Worm (Caenorhabditis elegans) whole organism, L4/young adult: Measurements from ENCODE around the gene C06A8.8.

ENCODE experiments used
- W03F9.2 ChIP-seq: fragments of 150-350 bp; optimal IDR thresholded peaks from 2 replicates; lab custom pipeline; 2014; ENCODE audit warnings: missing biosample characterization, missing genetic modification characterization
- dao-5 ChIP-seq: sonication (generic microtip); optimal IDR thresholded peaks from 2 replicates; lab custom pipeline; 2016; ENCODE audit warnings: missing genotype, missing genetic modification characterization, moderate library complexity, missing compliant biosample characterization
- him-1 ChIP-seq: sonication (generic microtip); optimal IDR thresholded peaks from 2 replicates; lab custom pipeline; 2016; ENCODE audit warnings: missing genotype, missing genetic modification reagents, missing genetic modification characterization, missing compliant biosample characterization

The C06A8.8 gene

DNA sequence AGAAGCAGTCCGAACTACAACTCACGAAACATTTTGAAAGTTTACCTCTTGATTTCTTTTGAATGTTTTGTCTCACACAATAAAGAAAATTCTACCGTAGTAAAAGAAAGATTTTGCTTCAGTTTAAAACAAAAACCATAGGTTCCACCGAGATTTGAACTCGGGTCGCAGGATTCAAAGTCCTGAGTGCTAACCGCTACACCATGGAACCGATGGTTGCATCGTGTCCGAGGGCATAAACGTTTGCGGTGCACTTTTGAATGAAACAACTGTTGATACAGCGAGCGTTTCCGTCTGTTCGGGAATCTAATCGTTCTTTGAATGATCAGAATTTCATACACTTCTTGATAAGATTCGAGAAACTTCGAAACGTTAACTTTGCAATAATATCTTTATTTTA, 15.0 kb downstream of the C06A8.8 start:
- TF ChIP-seq W03F9.2 (tag; lab: Kevin White, UChicago) (peak; percentile 32), dao-5 (peak; percentile 38), him-1 (tag; lab: Kevin White, UChicago) (no peak)

ce11 chrII:7755116-7755571, 16.7 kb downstream of the C06A8.8 start, which contains the start of the genes B0228.6 and B0228.1:
B0228.6 (minus strand) TSS chrII:7755166.
B0228.1 (plus strand) TSS chrII:7755343.
- TF ChIP-seq him-1 (tag; lab: Kevin White, UChicago), result no peak
- TF ChIP-seq W03F9.2 (tag; lab: Kevin White, UChicago), result no peak
- TF ChIP-seq dao-5, result no peak

- TF ChIP-seq him-1 (tag; lab: Kevin White, UChicago), result no peak
- no peak for TF ChIP-seq W03F9.2 (tag; lab: Kevin White, UChicago)
- TF ChIP-seq dao-5, result no peak
These were observed 18.3 kb downstream of the C06A8.8 start, which contains the start of gene trx-1 for ce11 chrII:7753500-7753899. trx-1 (minus strand) TSS chrII:7753600.

DNA sequence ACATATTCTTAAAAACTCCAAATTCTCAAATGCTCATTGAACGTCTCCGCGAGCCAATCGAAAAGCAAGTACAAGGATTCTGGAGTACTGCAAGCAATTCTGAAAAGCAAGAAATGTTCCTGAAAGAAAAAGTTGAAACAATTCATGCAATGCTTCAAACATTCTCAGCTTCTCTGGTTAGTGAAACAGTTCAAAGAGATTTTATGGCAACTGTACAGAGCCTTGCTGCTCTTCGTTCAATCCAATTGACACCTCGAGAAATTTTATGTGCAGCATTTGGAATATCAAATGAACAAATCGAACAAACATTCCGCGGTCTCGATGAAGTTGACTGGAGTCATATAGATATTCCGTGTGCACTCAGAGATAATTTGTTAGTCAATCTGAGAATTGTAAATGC, 35.1 kb downstream of the C06A8.8 start:
- no peak for TF ChIP-seq him-1 (tag; lab: Kevin White, UChicago)
- TF ChIP-seq W03F9.2 (tag; lab: Kevin White, UChicago), result no peak
- TF ChIP-seq dao-5, result no peak

ce11 chrII:7724603-7725002, 47.2 kb downstream of the C06A8.8 start, which contains the start of gene cpna-2:
cpna-2 (plus strand) TSS chrII:7724903.
- no peak for TF ChIP-seq him-1 (tag; lab: Kevin White, UChicago)
- no peak for TF ChIP-seq W03F9.2 (tag; lab: Kevin White, UChicago)
- no peak for TF ChIP-seq dao-5

DNA sequence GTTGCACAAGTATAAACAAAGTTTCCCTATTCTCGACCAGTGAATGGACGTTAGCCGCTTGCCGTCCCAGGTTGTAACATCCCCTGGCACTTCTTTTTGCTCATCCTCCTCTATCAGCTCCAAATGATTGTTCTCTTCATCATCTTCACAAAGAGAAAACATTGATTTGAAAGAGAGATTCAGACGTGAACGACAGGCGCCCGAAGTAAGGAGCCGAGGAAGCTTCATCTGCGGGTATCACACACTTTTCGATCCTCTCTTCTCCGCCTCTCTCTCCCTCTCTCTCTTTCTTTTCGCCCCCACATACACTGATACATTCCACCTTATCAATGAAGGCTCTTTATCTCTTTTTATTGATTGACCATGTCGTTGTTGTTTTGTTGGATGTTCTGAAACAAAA, 49.0 kb downstream of the C06A8.8 start:
- TF ChIP-seq W03F9.2 (tag; lab: Kevin White, UChicago), result no peak
- TF ChIP-seq dao-5, result no peak
- TF ChIP-seq him-1 (tag; lab: Kevin White, UChicago), result no peak

ce11 chrII:7720479-7720878, 51.3 kb downstream of the C06A8.8 start:
- TF ChIP-seq dao-5, result no peak
- TF ChIP-seq him-1 (tag; lab: Kevin White, UChicago), result no peak
- no peak for TF ChIP-seq W03F9.2 (tag; lab: Kevin White, UChicago)

DNA sequence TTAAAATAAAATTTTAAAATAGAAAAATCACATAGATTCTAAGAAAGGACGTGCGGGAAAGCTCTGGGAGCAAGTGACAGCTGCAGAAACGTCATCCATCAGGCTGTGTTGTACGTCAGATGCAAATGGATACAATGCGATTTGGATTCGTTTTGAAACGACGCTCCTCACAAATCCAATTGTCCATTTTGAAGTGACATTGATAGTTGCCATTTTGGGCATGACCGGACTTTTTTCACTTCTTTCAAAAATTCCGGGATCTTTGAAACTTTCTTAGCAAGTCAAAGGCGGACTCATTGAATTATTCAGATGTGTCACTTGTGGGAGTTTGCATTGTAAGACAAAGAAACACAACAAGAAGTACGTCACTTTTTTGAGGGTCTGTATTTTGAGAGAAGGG, 52.8 kb downstream of the C06A8.8 start:
- TF ChIP-seq W03F9.2 (tag; lab: Kevin White, UChicago) (no peak), him-1 (tag; lab: Kevin White, UChicago) (no peak), dao-5 (no peak)

DNA sequence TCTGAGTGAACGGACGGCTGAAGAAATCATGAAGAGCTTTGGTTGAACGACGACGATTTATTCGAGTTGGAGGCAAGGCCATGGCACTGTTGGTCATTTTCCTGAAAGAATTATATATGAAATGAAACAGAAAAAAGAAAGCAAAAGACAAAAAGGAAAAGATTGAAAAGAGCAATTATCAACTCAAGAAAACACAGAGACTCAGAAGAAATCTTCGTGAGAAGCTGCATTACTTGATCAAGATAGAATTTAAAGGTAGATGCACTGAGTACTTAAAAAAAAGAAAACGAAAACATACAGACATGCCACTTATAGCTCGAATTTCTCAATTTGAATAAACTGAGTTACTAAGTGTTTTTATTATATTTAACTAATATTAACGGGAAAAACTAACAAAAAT, 53.3 kb downstream of the C06A8.8 start, which contains the start of gene cpna-5:
TSS of gene cpna-5 (minus strand) at position 101 of the 400 bp plus-strand sequence.
- no peak for TF ChIP-seq W03F9.2 (tag; lab: Kevin White, UChicago)

- no peak for TF ChIP-seq W03F9.2 (tag; lab: Kevin White, UChicago)
- no peak for TF ChIP-seq dao-5
- no peak for TF ChIP-seq him-1 (tag; lab: Kevin White, UChicago)
These were observed 55.7 kb downstream of the C06A8.8 start for ce11 chrII:7716112-7716511.
